Worm (Caenorhabditis elegans): ENCODE results near the gene clec-6.

ce11 chrIII:4859039-4859438 lies 28.2 kb downstream of the clec-6 start, which contains the start of gene C35D10.6:
- no peak for TF ChIP-seq aha-1 (tag)
- no peak for TF ChIP-seq hlh-30 (tag; optimal IDR thresholded peaks at IDR 0.05; ENCODE audit: insufficient read depth)
- TF ChIP-seq lin-13 (GFP tag; optimal IDR thresholded peaks at IDR 0.05), result no peak
- TF ChIP-seq lir-3 (tag; optimal IDR thresholded peaks at IDR 0.05), result no peak
- no peak for TF ChIP-seq ZK337.2 (GFP tag; IDR thresholded peaks at IDR 0.05)
- TF ChIP-seq dpl-1 (GFP tag; optimal IDR thresholded peaks at IDR 0.05), result no peak
- no peak for TF ChIP-seq ztf-7 (tag; optimal IDR thresholded peaks at IDR 0.05)
- TF ChIP-seq pqm-1 (tag; optimal IDR thresholded peaks at IDR 0.05), result no peak
- no peak for TF ChIP-seq lin-39 (tag; optimal IDR thresholded peaks at IDR 0.05)
- no peak for TF ChIP-seq hif-1 (tag; optimal IDR thresholded peaks at IDR 0.05)
- no peak for TF ChIP-seq lin-38 (GFP tag; IDR thresholded peaks at IDR 0.05)
- no peak for TF ChIP-seq ceh-62 (tag; optimal IDR thresholded peaks at IDR 0.05)
- no peak for TF ChIP-seq unc-130 (GFP tag; optimal IDR thresholded peaks at IDR 0.05)
- TF ChIP-seq saeg-2 (GFP tag; IDR thresholded peaks at IDR 0.05), result no peak
